Fruit fly (Drosophila melanogaster) whole organism, embryonic: ENCODE measurements around the gene Pif1.

Source experiments
- Aef1 ChIP-seq: fragments of 200-800 bp; sonication (Bioruptor generic); IDR thresholded peaks from 3 replicates; pipeline ENCODE4 v1.3.6; 2022; ENCODE audit warnings: missing biosample characterization, missing genetic modification characterization
- BtbVII ChIP-seq: fragments of 200-800 bp; sonication (Bioruptor generic); optimal IDR thresholded peaks from 3 replicates; lab custom pipeline; 2017; ENCODE audit warnings: missing biosample characterization, mild to moderate bottlenecking, missing genetic modification characterization
- CG10267 ChIP-seq: fragments of 200-800 bp; sonication (Bioruptor generic); optimal IDR thresholded peaks from 2 replicates; lab custom pipeline; 2018; ENCODE audit warnings: missing biosample characterization, mild to moderate bottlenecking, missing genetic modification characterization, moderate library complexity
- CG12744 ChIP-seq: fragments of 200-800 bp; sonication (Bioruptor generic); optimal IDR thresholded peaks from 2 replicates; lab custom pipeline; 2016; ENCODE audit warnings: missing biosample characterization, missing genetic modification characterization
- CG14710 ChIP-seq: fragments of 200-800 bp; sonication (Bioruptor generic); optimal IDR thresholded peaks from 3 replicates; lab custom pipeline; 2019; ENCODE audit warnings: missing biosample characterization, mild to moderate bottlenecking, missing genetic modification characterization, moderate library complexity
- CG15011 ChIP-seq: fragments of 200-800 bp; sonication (Bioruptor generic); optimal IDR thresholded peaks from 3 replicates; lab custom pipeline; 2018; ENCODE audit warnings: missing biosample characterization, mild to moderate bottlenecking, missing genetic modification characterization
- CG16863 ChIP-seq: fragments of 200-800 bp; sonication (Bioruptor generic); optimal IDR thresholded peaks from 3 replicates; lab custom pipeline; 2016; ENCODE audit warnings: missing biosample characterization, missing genetic modification characterization
- CG30431 ChIP-seq: fragments of 200-800 bp; sonication (Bioruptor generic); optimal IDR thresholded peaks from 2 replicates; lab custom pipeline; 2017; ENCODE audit warnings: missing biosample characterization, missing genetic modification characterization
- CG3065 ChIP-seq: fragments of 200-800 bp; sonication (Bioruptor generic); optimal IDR thresholded peaks from 2 replicates; lab custom pipeline; 2016; ENCODE audit warnings: missing biosample characterization, missing genetic modification characterization
- CG33213 ChIP-seq: fragments of 200-800 bp; sonication (Bioruptor generic); optimal IDR thresholded peaks from 3 replicates; lab custom pipeline; 2016; ENCODE audit warnings: missing biosample characterization, missing genetic modification characterization
- CG3726 ChIP-seq: fragments of 200-800 bp; sonication (Bioruptor generic); IDR thresholded peaks from 3 replicates; pipeline ENCODE4, ENCODE4 v1.3.6; 2022; ENCODE audit warnings: missing biosample characterization, missing genetic modification characterization
- CG6683 ChIP-seq: fragments of 200-800 bp; sonication (Bioruptor generic); optimal IDR thresholded peaks from 2 replicates; lab custom pipeline; 2017; ENCODE audit warnings: missing biosample characterization, mild to moderate bottlenecking, missing genetic modification characterization, missing genetic modification reagents
- CG8765 ChIP-seq: fragments of 200-800 bp; sonication (Bioruptor generic); IDR thresholded peaks from 2 replicates; pipeline ENCODE4 v1.3.6; 2022; ENCODE audit warnings: missing biosample characterization, missing genetic modification characterization
- CG9932 ChIP-seq: fragments of 200-800 bp; sonication (Bioruptor generic); IDR thresholded peaks from 2 replicates; pipeline ENCODE4 v1.3.6; 2022; ENCODE audit warnings: missing biosample characterization, missing genetic modification characterization
- Camta ChIP-seq: fragments of 200-800 bp; sonication (Bioruptor generic); optimal IDR thresholded peaks from 2 replicates; lab custom pipeline; 2016; ENCODE audit warnings: missing biosample characterization, missing genetic modification characterization
- Dref ChIP-seq: fragments of 200-800 bp; sonication (Bioruptor generic); IDR thresholded peaks from 2 replicates; pipeline ENCODE4 v1.3.6; 2022; ENCODE audit warnings: missing biosample characterization, missing genetic modification characterization
- E2f2 ChIP-seq: fragments of 200-800 bp; sonication (Bioruptor generic); IDR thresholded peaks from 2 replicates; pipeline ENCODE4 v1.3.6; 2022; ENCODE audit warnings: missing biosample characterization, missing genetic modification characterization
- Elba2 ChIP-seq: fragments of 200-800 bp; sonication (Bioruptor generic); optimal IDR thresholded peaks from 3 replicates; lab custom pipeline; 2016; ENCODE audit warnings: missing biosample characterization, missing genetic modification characterization
- H15 ChIP-seq: fragments of 200-800 bp; sonication (Bioruptor generic); IDR thresholded peaks from 3 replicates; pipeline ENCODE4 v1.3.6; 2022; ENCODE audit warnings: missing biosample characterization, missing genetic modification characterization
- HLH4C ChIP-seq: fragments of 200-800 bp; sonication (Bioruptor generic); IDR thresholded peaks from 3 replicates; pipeline ENCODE4 v1.3.6; 2022; ENCODE audit warnings: missing biosample characterization, missing genetic modification characterization; ENCODE audit not compliant: partially characterized antibody
- HLHmδ ChIP-seq: fragments of 200-800 bp; sonication (Bioruptor generic); optimal IDR thresholded peaks from 2 replicates; lab custom pipeline; 2018; ENCODE audit warnings: missing biosample characterization, mild to moderate bottlenecking, missing genetic modification characterization, moderate library complexity
- Hey ChIP-seq: fragments of 200-800 bp; sonication (Bioruptor generic); optimal IDR thresholded peaks from 3 replicates; lab custom pipeline; 2018; ENCODE audit warnings: missing biosample characterization, mild to moderate bottlenecking, missing genetic modification characterization
- MESR4 ChIP-seq: fragments of 200-800 bp; sonication (Bioruptor generic); optimal IDR thresholded peaks from 2 replicates; lab custom pipeline; 2018; ENCODE audit warnings: missing biosample characterization, mild to moderate bottlenecking, missing genetic modification characterization, moderate library complexity
- Mes4 ChIP-seq: fragments of 200-800 bp; sonication (Bioruptor generic); optimal IDR thresholded peaks from 2 replicates; lab custom pipeline; 2016; ENCODE audit warnings: missing biosample characterization, missing genetic modification characterization
- Ptx1 ChIP-seq: fragments of 200-800 bp; sonication (Bioruptor generic); IDR thresholded peaks from 2 replicates; pipeline ENCODE4 v1.3.6; 2022; ENCODE audit warnings: missing biosample characterization, missing genetic modification characterization
- Side ChIP-seq: fragments of 200-800 bp; sonication (Bioruptor generic); optimal IDR thresholded peaks from 2 replicates; lab custom pipeline; 2016; ENCODE audit warnings: missing biosample characterization, missing genetic modification characterization
- Six4 ChIP-seq: fragments of 200-800 bp; sonication (Bioruptor generic); optimal IDR thresholded peaks from 2 replicates; lab custom pipeline; 2016; ENCODE audit warnings: missing biosample characterization, missing genetic modification characterization
- Sry-β ChIP-seq: fragments of 200-800 bp; sonication (Bioruptor generic); optimal IDR thresholded peaks from 2 replicates; lab custom pipeline; 2018; ENCODE audit warnings: missing biosample characterization, mild to moderate bottlenecking, missing genetic modification characterization, moderate library complexity
- Usf ChIP-seq: fragments of 200-800 bp; sonication (Bioruptor generic); optimal IDR thresholded peaks from 2 replicates; lab custom pipeline; 2017; ENCODE audit warnings: missing genotype, missing biosample characterization, missing genetic modification characterization
- ab ChIP-seq: fragments of 200-800 bp; sonication (Bioruptor generic); optimal IDR thresholded peaks from 2 replicates; lab custom pipeline; 2016; ENCODE audit warnings: missing biosample characterization, missing genetic modification characterization
- amos ChIP-seq: fragments of 200-800 bp; sonication (Bioruptor generic); IDR thresholded peaks from 2 replicates; pipeline ENCODE4 v1.3.6; 2022; ENCODE audit warnings: missing biosample characterization, missing genetic modification characterization; ENCODE audit not compliant: partially characterized antibody
- ap ChIP-seq: fragments of 200-800 bp; sonication (Bioruptor generic); IDR thresholded peaks from 2 replicates; pipeline ENCODE4 v1.3.6; 2022; ENCODE audit warnings: missing biosample characterization, missing genetic modification characterization
- ci ChIP-seq: fragments of 200-800 bp; sonication (Bioruptor generic); IDR thresholded peaks from 3 replicates; pipeline ENCODE4 v1.3.6; 2022; ENCODE audit warnings: missing biosample characterization, missing genetic modification characterization
- corto ChIP-seq: fragments of 200-800 bp; sonication (Bioruptor generic); optimal IDR thresholded peaks from 2 replicates; lab custom pipeline; 2016; ENCODE audit warnings: missing biosample characterization, mild to moderate bottlenecking, missing genetic modification characterization, moderate library complexity
- disco-r ChIP-seq: fragments of 200-800 bp; sonication (Bioruptor generic); optimal IDR thresholded peaks from 2 replicates; lab custom pipeline; 2016; ENCODE audit warnings: missing biosample characterization, missing genetic modification characterization
- fd96Cb ChIP-seq: fragments of 200-800 bp; sonication (Bioruptor generic); optimal IDR thresholded peaks from 2 replicates; lab custom pipeline; 2018; ENCODE audit warnings: missing biosample characterization, mild to moderate bottlenecking, missing genetic modification characterization, moderate library complexity
- ham ChIP-seq: fragments of 200-800 bp; sonication (Bioruptor generic); IDR thresholded peaks from 2 replicates; pipeline ENCODE4 v1.3.6; 2022; ENCODE audit warnings: missing biosample characterization, missing genetic modification characterization
- jigr1 ChIP-seq: fragments of 200-800 bp; sonication (Bioruptor generic); IDR thresholded peaks from 3 replicates; pipeline ENCODE4 v1.3.6; 2022; ENCODE audit warnings: missing biosample characterization, missing genetic modification characterization
- lov ChIP-seq, 2 experiments: fragments of 200-800 bp in 1 of 2; fragments of >200 bp in 1 of 2; sonication (Bioruptor generic) in 1 of 2; IDR thresholded peaks in 1 of 2; optimal IDR thresholded peaks in 1 of 2; 2 replicates in 1 of 2; 3 replicates in 1 of 2; pipeline versions ENCODE4 v1.3.6 to Lab custom; 2017 to 2022; ENCODE audit warnings: missing biosample characterization in 1 of 2, missing genetic modification characterization in 1 of 2
- mirr ChIP-seq: fragments of 200-800 bp; sonication (Bioruptor generic); optimal IDR thresholded peaks from 3 replicates; lab custom pipeline; 2018; ENCODE audit warnings: missing biosample characterization, mild to moderate bottlenecking, missing genetic modification characterization
- mld ChIP-seq: fragments of 200-800 bp; sonication (Bioruptor generic); IDR thresholded peaks from 3 replicates; pipeline ENCODE4 v1.3.6; 2022; ENCODE audit warnings: missing biosample characterization, missing genetic modification characterization; ENCODE audit not compliant: partially characterized antibody
- onecut ChIP-seq: fragments of 200-800 bp; sonication (Bioruptor generic); IDR thresholded peaks from 2 replicates; pipeline ENCODE4 v1.3.6; 2022; ENCODE audit warnings: missing biosample characterization, missing genetic modification characterization
- pan ChIP-seq, 4 experiments: fragments of >200 bp in 3 of 4; fragments of 200-800 bp in 1 of 4; sonication (Bioruptor generic) in 1 of 4; optimal IDR thresholded peaks in 3 of 4; IDR thresholded peaks in 1 of 4; 2 replicates each; pipeline versions ENCODE4 v1.3.6 to Lab custom; 2017 to 2022; ENCODE audit warnings: missing biosample characterization in 2 of 4, missing genetic modification characterization in 2 of 4, mixed read lengths in 1 of 4
- rib ChIP-seq: fragments of 200-800 bp; sonication (Bioruptor generic); IDR thresholded peaks from 2 replicates; pipeline ENCODE4 v1.3.6; 2022; ENCODE audit warnings: missing biosample characterization, missing genetic modification characterization
- ro ChIP-seq: fragments of 200-800 bp; sonication (Bioruptor generic); IDR thresholded peaks from 2 replicates; pipeline ENCODE4 v1.3.6; 2022; ENCODE audit warnings: missing biosample characterization, missing genetic modification characterization
- tx ChIP-seq: fragments of 200-800 bp; sonication (Bioruptor generic); optimal IDR thresholded peaks from 2 replicates; lab custom pipeline; 2016; ENCODE audit warnings: missing biosample characterization, missing genetic modification characterization
- unc-4 ChIP-seq: fragments of 200-800 bp; sonication (Bioruptor generic); IDR thresholded peaks from 2 replicates; pipeline ENCODE4 v1.3.6; 2022; ENCODE audit warnings: missing biosample characterization, missing genetic modification characterization; ENCODE audit not compliant: partially characterized antibody
- wdn ChIP-seq: fragments of 200-800 bp; sonication (Bioruptor generic); IDR thresholded peaks from 2 replicates; pipeline ENCODE4 v1.3.6; 2022; ENCODE audit warnings: missing biosample characterization, missing genetic modification characterization
- yki ChIP-seq: fragments of >200 bp; optimal IDR thresholded peaks from 3 replicates; lab custom pipeline; 2018

The Pif1 gene

DNA sequence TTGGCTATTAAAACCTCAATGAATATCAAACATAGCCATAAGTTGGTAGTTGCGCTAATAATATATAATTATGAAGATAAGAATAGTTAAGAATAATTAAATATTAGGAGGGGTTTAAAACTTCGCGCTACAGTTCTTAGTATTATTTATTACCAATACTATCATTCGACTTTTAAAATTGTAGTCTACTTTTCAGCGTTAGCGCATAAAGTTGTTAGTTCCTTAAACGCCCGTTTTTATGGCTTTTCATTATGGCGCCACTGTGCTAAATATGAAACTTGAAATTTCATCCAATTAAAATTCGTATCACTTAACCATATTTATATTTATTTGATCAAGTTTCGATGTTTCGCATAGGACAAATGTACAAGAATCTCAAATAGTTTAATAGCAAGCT, 10.6 kb upstream of the Pif1 start (continued):
- TF ChIP-seq H15 (GFP tag; lab: Robert Waterston, UW), result no peak
- TF ChIP-seq Aef1 (GFP tag; lab: Robert Waterston, UW), result no peak
- TF ChIP-seq fd96Cb (tag; lab: Kevin White, UChicago), result no peak
- no peak for TF ChIP-seq MESR4 (GFP tag; lab: Kevin White, UChicago)
- peak; percentile 80 for TF ChIP-seq E2f2
- TF ChIP-seq CG3726, result no peak
- TF ChIP-seq CG10267 (tag; lab: Kevin White, UChicago), result peak; percentile 82
- TF ChIP-seq CG12744, result no peak
- TF ChIP-seq ro (GFP tag; lab: Robert Waterston, UW), result no peak
- no peak for TF ChIP-seq tx (GFP tag; lab: Kevin White, UChicago)

DNA sequence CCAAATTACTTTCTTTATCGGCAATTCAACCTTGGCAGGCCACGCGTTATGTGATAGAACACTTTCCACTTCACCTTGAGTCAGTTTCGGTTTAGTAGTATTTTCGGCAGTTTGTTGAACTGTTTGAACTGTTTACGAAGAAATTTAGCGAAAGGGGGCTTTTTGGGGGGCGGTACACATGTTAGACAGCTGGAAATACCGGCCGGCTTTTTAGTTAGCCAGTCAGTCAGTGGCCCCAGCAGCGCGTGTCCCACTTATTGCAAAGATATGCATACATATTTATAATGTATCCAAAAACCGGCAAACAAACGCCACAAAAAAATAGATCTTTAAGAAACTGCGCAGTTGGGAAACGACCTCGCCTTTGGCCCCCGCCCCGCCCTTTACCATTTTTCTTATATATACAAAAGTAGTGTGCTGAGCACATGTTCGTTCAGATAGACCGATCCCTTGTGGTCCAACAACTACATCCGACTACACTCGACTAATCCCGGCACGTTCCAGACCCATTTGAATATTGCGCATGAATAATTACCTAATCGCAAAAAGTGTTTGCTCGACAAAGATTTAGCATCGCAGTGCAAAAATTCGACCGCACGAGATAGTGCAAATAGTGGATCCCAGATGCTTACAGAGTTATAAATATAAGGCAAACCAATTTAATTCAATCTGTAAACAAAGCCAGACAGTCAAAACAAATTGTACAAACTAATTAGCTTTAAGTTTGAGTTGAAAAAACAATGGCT, 10.1 kb upstream of the Pif1 start:
- no peak for TF ChIP-seq Side (GFP tag; lab: Kevin White, UChicago)
- TF ChIP-seq Ptx1 (GFP tag; lab: Robert Waterston, UW), result no peak
- peak; percentile 18 for TF ChIP-seq mirr (GFP tag; lab: Kevin White, UChicago)
- TF ChIP-seq CG15011 (GFP tag; lab: Kevin White, UChicago), result no peak
- TF ChIP-seq Usf (GFP tag; lab: Kevin White, UChicago), result no peak
- TF ChIP-seq CG33213 (GFP tag; lab: Kevin White, UChicago), result no peak
- TF ChIP-seq wdn, result no peak
- no peak for TF ChIP-seq HLH4C (GFP tag; lab: Robert Waterston, UW)
- TF ChIP-seq ham, result no peak
- no peak for TF ChIP-seq Six4 (GFP tag; lab: Kevin White, UChicago)
- TF ChIP-seq jigr1, result no peak
- TF ChIP-seq CG16863 (GFP tag; lab: Kevin White, UChicago), result no peak
- no peak for TF ChIP-seq onecut (GFP tag; lab: Robert Waterston, UW)
- no peak for TF ChIP-seq unc-4 (GFP tag; lab: Robert Waterston, UW)
- TF ChIP-seq amos (GFP tag; lab: Robert Waterston, UW), result 0 out of 2 replicates have a peak, but pooled peaks have one; percentile 20
- TF ChIP-seq corto, result no peak
- no peak for TF ChIP-seq CG30431 (GFP tag; lab: Kevin White, UChicago)
- no peak for TF ChIP-seq CG6683 (GFP tag; lab: Kevin White, UChicago)
- no peak for TF ChIP-seq Camta (GFP tag; lab: Kevin White, UChicago)
- TF ChIP-seq HLHmδ (GFP tag; lab: Kevin White, UChicago), result no peak
- peak; percentile 52; the same call in 1 of the 3 replicates for TF ChIP-seq ci (GFP tag; lab: Robert Waterston, UW)
- no peak for TF ChIP-seq disco-r (GFP tag; lab: Kevin White, UChicago)
- no peak for TF ChIP-seq MESR4 (GFP tag; lab: Kevin White, UChicago)
- no peak for TF ChIP-seq CG3065 (GFP tag; lab: Kevin White, UChicago)
- TF ChIP-seq CG14710 (tag; lab: Kevin White, UChicago), result no peak
- TF ChIP-seq lov (optimal IDR thresholded peaks at IDR 0.05; lab: Kevin White, UChicago), result no peak
- TF ChIP-seq lov (GFP tag; IDR thresholded peaks at IDR 0.05; lab: Robert Waterston, UW), result no peak
- no peak for TF ChIP-seq mld (GFP tag; lab: Robert Waterston, UW)
- no peak for TF ChIP-seq yki (lab: Kevin White, UChicago)
- TF ChIP-seq Hey, result peak; percentile 56
- TF ChIP-seq ap, result no peak
- no peak for TF ChIP-seq Dref (GFP tag; lab: Robert Waterston, UW)
- no peak for TF ChIP-seq ab (GFP tag; lab: Kevin White, UChicago)
- TF ChIP-seq Elba2 (GFP tag; lab: Kevin White, UChicago), result no peak
- 0 out of 2 replicates have a peak, but pooled peaks have one; percentile 3 for TF ChIP-seq CG9932 (GFP tag; lab: Robert Waterston, UW)
- TF ChIP-seq CG8765, result no peak
- TF ChIP-seq Sry-β (GFP tag; lab: Kevin White, UChicago), result no peak
- peak; percentile 23 for TF ChIP-seq BtbVII (GFP tag; lab: Kevin White, UChicago)
- TF ChIP-seq rib (GFP tag; lab: Robert Waterston, UW), result peak; percentile 49
- no peak for TF ChIP-seq pan (optimal IDR thresholded peaks at IDR 0.05; lab: Kevin White, UChicago)
- TF ChIP-seq pan (GFP tag; optimal IDR thresholded peaks at IDR 0.05 in 1 of 2, IDR thresholded peaks at IDR 0.05 in 1 of 2), result no peak
- no peak for TF ChIP-seq Mes4 (GFP tag; lab: Kevin White, UChicago)
